Worm (Caenorhabditis elegans): ENCODE measurements around the gene Y48C3A.5.
A peak's percentile ranks its signal among the peaks of the same experiment; 100 is the strongest.

DNA sequence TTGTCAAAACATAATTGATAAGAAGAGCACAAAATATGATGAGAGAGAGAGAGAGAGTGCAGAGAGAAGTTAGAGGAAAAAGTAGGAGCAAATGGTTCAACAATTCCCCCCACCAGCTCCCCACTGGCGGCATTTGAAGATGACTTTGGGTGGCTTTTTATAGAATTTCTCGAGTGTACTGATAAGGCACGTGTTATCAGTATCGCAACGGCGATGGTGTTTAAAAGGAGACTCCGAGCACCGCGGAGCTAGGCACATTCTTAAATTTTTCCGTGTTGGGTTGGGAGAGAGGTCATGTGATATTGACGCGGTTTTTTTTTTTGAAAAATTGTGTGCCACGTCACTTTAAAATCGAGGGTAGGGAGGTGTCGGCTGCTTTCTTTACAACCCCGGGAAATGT is 27.7 kb downstream of the Y48C3A.5 start:
- TF ChIP-seq lsy-2 (tag; optimal IDR thresholded peaks at IDR 0.05) (no peak), C34F6.9 (tag; optimal IDR thresholded peaks at IDR 0.05) (no peak), ceh-82 (tag; optimal IDR thresholded peaks at IDR 0.05) (no peak), gmeb-1 (tag; optimal IDR thresholded peaks at IDR 0.05) (peak; percentile 55), nhr-11 (tag; optimal IDR thresholded peaks at IDR 0.05) (no peak), mdl-1 (tag; optimal IDR thresholded peaks at IDR 0.05) (peak in 1 of 2 experiments; percentile 58), zag-1 (tag; optimal IDR thresholded peaks at IDR 0.05) (no peak), F13H6.1 (tag; optimal IDR thresholded peaks at IDR 0.05) (peak; percentile 27), nhr-21 (tag; optimal IDR thresholded peaks at IDR 0.05) (no peak), elt-1 (tag; optimal IDR thresholded peaks at IDR 0.05) (no peak), nhr-23 (tag; optimal IDR thresholded peaks at IDR 0.05) (no peak)

All from whole organism, L2 larva.